Fruit fly (Drosophila melanogaster) whole organism: ENCODE results near the gene hng3.

Experiments used
- CG8478 ChIP-seq: fragments of >200 bp; optimal IDR thresholded peaks from 2 replicates; lab custom pipeline; 2018; ENCODE audit warnings: inconsistent platforms
- Dll ChIP-seq: fragments of >200 bp; optimal IDR thresholded peaks from 2 replicates; lab custom pipeline; 2017
- EcR ChIP-seq, 2 experiments: fragments of >200 bp; optimal IDR thresholded peaks; 2 replicates each; lab custom pipeline; 2017; ENCODE audit warnings: missing biosample characterization in 2 of 2, missing genetic modification characterization in 2 of 2, missing genetic modification reagents in 2 of 2
- pan ChIP-seq: fragments of >200 bp; optimal IDR thresholded peaks from 2 replicates; lab custom pipeline; 2017
- psq ChIP-seq: fragments of >200 bp; optimal IDR thresholded peaks from 2 replicates; lab custom pipeline; 2017
- usp ChIP-seq: fragments of >200 bp; optimal IDR thresholded peaks from 2 replicates; lab custom pipeline; 2017; ENCODE audit warnings: missing biosample characterization, missing genetic modification characterization, mixed read lengths

Gene hng3

dm6 chr3L:703160-703793, 52.0 kb downstream of the hng3 start:
- TF ChIP-seq usp (GFP tag; lab: Kevin White, UChicago): no peak
- TF ChIP-seq psq (lab: Kevin White, UChicago): no peak
- TF ChIP-seq pan: no peak
- no peak for TF ChIP-seq EcR (GFP tag; optimal IDR thresholded peaks at IDR 0.05; lab: Kevin White, UChicago)
- TF ChIP-seq CG8478 (lab: Kevin White, UChicago): no peak
- TF ChIP-seq Dll (lab: Kevin White, UChicago): no peak

DNA sequence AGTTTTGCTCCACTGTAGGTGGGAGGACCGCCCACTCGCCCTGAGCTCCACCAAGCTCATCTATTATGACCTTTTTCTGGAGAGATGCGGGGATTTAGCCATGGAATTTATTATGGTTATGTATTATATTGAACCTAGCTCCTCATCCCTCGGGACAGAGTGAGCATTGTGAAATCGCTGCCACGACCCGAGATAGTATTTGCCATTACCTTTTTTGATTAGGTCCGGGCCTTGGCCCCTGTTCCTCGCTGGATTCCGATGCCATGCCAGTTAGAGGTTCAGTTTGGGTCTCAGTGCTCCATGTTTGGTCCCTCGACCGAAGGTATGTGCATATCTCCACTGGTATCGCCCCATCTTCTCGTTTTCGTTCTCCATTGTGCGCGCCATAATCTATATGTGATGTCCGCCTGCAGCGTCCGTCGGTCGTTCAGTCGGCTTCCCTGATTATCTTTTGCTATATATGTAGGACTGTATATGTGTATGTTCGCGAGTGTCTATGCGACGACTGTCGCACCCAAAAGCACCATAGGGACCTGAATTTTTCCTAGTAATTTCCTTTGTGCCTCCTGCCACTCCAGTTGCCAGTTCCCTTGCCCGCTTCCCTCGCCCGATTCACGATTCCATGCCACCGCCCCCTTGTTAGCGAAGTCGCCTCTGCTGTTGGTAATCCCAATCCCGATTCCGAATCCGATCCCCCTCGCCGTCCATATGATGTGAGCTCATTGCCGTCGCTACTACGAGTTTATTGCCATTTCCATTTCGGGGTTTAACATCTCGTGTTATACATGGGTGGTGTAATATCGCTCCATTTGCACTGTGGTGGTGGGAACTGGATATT, 53.3 kb downstream of the hng3 start:
- TF ChIP-seq Dll (lab: Kevin White, UChicago) (no peak), usp (GFP tag; lab: Kevin White, UChicago) (no peak), EcR (GFP tag; optimal IDR thresholded peaks at IDR 0.05; lab: Kevin White, UChicago) (no peak), psq (lab: Kevin White, UChicago) (no peak), CG8478 (lab: Kevin White, UChicago) (no peak), pan (no peak)

- TF ChIP-seq pan (no peak), psq (lab: Kevin White, UChicago) (no peak), Dll (lab: Kevin White, UChicago) (no peak), usp (GFP tag; lab: Kevin White, UChicago) (no peak), CG8478 (lab: Kevin White, UChicago) (no peak), EcR (GFP tag; optimal IDR thresholded peaks at IDR 0.05; lab: Kevin White, UChicago) (no peak)
These were observed 55.0 kb downstream of the hng3 start for dm6 chr3L:700160-700917.

DNA sequence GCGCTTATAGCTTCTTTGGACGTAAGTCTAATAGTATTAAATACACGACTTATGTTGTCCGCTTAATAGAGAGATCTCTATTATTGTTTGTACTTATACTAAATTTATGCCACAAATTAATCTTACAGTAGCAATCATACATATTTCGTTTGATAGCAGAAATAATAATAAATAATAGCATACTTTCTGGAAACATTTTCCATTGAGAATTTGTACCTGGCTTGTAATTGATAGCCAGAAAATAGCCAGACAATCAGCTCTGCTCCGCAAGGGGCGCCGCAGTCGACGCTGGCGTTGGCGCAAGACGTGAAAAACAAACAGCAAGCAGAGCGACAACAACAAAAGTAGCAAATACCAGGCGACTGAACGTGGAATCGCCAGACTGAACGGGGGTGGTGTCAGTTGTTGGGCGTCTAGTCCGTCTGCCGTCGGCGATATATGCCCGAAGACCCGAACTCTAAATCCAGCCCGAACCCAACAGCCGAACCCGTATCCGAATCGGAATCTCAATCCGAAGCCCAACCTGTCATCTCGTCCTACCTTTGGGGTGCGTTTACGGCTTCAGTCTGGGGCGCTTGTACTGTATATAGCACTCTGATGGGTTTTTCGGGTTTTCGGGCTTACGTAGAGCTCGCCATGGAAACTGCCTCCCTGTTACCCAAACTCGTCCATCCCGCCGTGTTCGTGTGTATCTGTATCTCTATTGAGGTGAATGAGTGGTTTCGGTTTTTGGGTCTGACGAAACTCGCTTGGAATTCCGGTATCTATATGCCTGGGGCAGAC, 55.7 kb downstream of the hng3 start:
- TF ChIP-seq EcR (GFP tag; optimal IDR thresholded peaks at IDR 0.05; lab: Kevin White, UChicago): no peak
- no peak for TF ChIP-seq psq (lab: Kevin White, UChicago)
- no peak for TF ChIP-seq usp (GFP tag; lab: Kevin White, UChicago)
- no peak for TF ChIP-seq CG8478 (lab: Kevin White, UChicago)
- no peak for TF ChIP-seq pan
- TF ChIP-seq Dll (lab: Kevin White, UChicago): no peak

dm6 chr3L:698748-699367, 56.4 kb downstream of the hng3 start, which contains the start of gene CG13894:
Gene CG13894, minus strand, starts transcription at chr3L:699144.
- TF ChIP-seq usp (GFP tag; lab: Kevin White, UChicago): no peak
- TF ChIP-seq pan: no peak
- no peak for TF ChIP-seq CG8478 (lab: Kevin White, UChicago)
- TF ChIP-seq EcR (GFP tag; optimal IDR thresholded peaks at IDR 0.05; lab: Kevin White, UChicago): no peak
- no peak for TF ChIP-seq psq (lab: Kevin White, UChicago)
- no peak for TF ChIP-seq Dll (lab: Kevin White, UChicago)

DNA sequence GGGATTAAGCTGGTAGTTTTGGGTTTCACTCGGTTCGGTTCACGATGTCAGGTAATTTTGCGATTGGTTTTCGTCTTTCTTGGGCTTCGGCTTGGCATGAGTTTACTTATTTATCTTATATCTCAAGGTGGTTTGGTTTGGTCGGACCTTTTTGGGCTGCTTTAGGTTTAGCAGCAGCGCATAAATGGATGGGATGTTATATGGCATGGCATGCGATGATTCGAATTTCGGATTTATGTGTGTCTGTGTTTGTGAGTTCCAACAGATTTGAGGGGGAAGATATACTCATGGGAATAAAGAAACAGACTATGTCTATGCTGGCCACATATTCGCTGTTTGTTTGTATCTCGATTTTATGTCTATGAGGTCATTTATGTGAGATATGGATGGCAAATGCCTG, 57.6 kb downstream of the hng3 start:
- TF ChIP-seq CG8478 (lab: Kevin White, UChicago) (no peak), pan (no peak), Dll (lab: Kevin White, UChicago) (no peak), psq (lab: Kevin White, UChicago) (no peak), EcR (GFP tag; optimal IDR thresholded peaks at IDR 0.05; lab: Kevin White, UChicago) (no peak), usp (GFP tag; lab: Kevin White, UChicago) (no peak)

DNA sequence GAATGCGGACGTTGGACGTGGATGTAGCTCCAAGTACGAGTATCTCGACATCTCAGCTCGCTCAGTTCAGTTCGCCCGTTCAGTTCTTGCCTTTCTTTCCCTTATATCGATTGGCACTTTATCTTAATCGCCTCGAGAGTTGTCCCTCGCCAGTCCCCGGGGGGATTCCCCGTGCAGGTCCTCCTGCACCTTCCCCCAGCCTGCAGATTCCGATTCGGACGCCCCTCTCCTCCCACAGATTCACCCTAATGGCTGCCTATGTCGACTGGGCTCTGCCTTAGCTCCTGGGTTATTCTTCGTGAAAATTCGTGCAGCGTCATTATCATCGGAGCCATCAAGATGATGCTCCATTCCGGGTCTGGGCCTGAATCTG, 58.2 kb downstream of the hng3 start:
- TF ChIP-seq Dll (lab: Kevin White, UChicago): no peak
- TF ChIP-seq EcR (GFP tag; optimal IDR thresholded peaks at IDR 0.05; lab: Kevin White, UChicago): no peak
- no peak for TF ChIP-seq CG8478 (lab: Kevin White, UChicago)
- TF ChIP-seq usp (GFP tag; lab: Kevin White, UChicago): no peak
- no peak for TF ChIP-seq pan
- TF ChIP-seq psq (lab: Kevin White, UChicago): no peak

dm6 chr3L:696404-697054, 58.8 kb downstream of the hng3 start:
- TF ChIP-seq EcR (GFP tag; optimal IDR thresholded peaks at IDR 0.05; lab: Kevin White, UChicago): no peak

- no peak for TF ChIP-seq pan
- no peak for TF ChIP-seq Dll (lab: Kevin White, UChicago)
- TF ChIP-seq EcR (GFP tag; optimal IDR thresholded peaks at IDR 0.05; lab: Kevin White, UChicago): no peak
- TF ChIP-seq CG8478 (lab: Kevin White, UChicago): no peak
- no peak for TF ChIP-seq usp (GFP tag; lab: Kevin White, UChicago)
- TF ChIP-seq psq (lab: Kevin White, UChicago): no peak
These were observed 59.8 kb downstream of the hng3 start for dm6 chr3L:695510-695909.

DNA sequence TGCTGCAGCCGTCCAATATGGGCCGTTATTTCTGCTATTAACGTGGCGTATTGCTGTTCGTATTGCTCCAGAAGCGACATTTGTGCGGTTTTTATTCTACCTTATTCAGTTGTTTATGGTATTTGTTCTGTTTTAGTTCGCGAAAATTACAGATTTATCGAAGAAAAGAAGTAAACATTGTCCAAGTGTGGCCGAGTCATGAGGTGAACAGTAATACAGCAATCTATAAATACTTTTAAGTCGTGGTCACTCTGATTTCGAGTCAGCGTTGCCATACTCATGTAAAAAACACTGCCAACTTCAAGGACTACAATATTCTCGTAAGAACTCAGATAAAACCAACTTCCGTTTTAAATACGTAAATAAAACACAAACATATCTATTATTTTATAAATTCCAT, 62.6 kb downstream of the hng3 start, which contains the start of gene Vti1a:
Vti1a (minus strand) TSS at position 221 of the 400 bp plus-strand sequence.
- TF ChIP-seq Dll (lab: Kevin White, UChicago): no peak
- TF ChIP-seq psq (lab: Kevin White, UChicago): no peak
- no peak for TF ChIP-seq pan
- TF ChIP-seq EcR (GFP tag; optimal IDR thresholded peaks at IDR 0.05; lab: Kevin White, UChicago): no peak
- TF ChIP-seq CG8478 (lab: Kevin White, UChicago): no peak
- TF ChIP-seq usp (GFP tag; lab: Kevin White, UChicago): no peak
